Fruit fly (Drosophila melanogaster): Measurements from ENCODE around the gene snz.
A peak's percentile ranks its signal among the peaks of the same experiment; 100 is the strongest.

snz gene

DNA sequence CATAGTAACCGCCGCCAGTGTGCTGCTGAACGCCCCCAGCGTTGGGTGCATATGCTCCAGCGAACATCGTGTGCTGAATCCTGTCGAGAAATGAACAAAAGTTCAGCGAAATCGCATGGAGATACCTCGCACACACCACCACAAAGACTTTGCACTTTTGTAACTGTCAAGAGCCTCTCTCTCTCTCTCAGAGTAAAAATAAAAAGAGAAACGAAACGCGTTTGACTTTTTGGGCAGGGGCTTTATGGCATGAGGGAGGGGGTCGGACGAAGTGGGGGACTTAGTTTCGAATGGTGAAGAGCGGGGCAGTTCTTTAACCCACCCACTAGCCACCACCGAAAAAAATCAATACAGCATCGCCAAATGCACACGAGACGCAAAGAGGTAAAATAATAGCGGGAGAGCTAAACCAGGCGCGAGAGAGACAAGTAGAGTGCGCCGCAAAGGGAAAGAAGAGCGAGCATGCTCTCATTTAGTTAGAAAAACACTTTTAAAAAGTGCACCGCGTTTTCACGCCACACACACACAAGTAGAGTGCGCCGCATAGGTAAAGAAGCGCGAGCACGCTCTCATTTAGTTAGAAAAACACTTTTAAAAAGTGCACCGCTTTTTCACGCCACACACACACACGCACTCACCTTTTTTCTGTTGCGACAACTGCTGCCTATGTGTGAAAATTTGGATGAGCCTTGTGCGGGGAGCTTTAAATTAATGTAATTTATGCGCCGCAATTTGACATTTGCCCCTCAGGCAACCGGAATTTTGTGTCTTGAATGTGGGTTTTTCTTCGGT lies 18.5 kb downstream of the snz start:
- TF ChIP-seq CG6276 (GFP tag; optimal IDR thresholded peaks at IDR 0.05) = peak; percentile 38
- no peak for TF ChIP-seq Hr38 (GFP tag; optimal IDR thresholded peaks at IDR 0.05)
- TF ChIP-seq ss (GFP tag; optimal IDR thresholded peaks at IDR 0.05) = peak; percentile 23 to 62
- peak; percentile 45 for TF ChIP-seq CG6808 (GFP tag; optimal IDR thresholded peaks at IDR 0.05)
- no peak for TF ChIP-seq CG6163 (GFP tag; IDR thresholded peaks at IDR 0.05)
- no peak for TF ChIP-seq Sox14 (GFP tag; optimal IDR thresholded peaks at IDR 0.05)
- peak; percentile 47; the same call in 1 of the 3 replicates for TF ChIP-seq eg (GFP tag; IDR thresholded peaks at IDR 0.05)
- no peak for TF ChIP-seq fd85E (GFP tag; optimal IDR thresholded peaks at IDR 0.05)
- no peak for TF ChIP-seq CG1621 (tag; optimal IDR thresholded peaks at IDR 0.05)
- no peak for TF ChIP-seq Lpt (GFP tag; optimal IDR thresholded peaks at IDR 0.05)
- TF ChIP-seq dsx (GFP tag; optimal IDR thresholded peaks at IDR 0.05; ENCODE audit: poor library complexity, severe bottlenecking) = peak; percentile 14
- no peak for TF ChIP-seq Hr4 (GFP tag; optimal IDR thresholded peaks at IDR 0.05)
- no peak for TF ChIP-seq salr (GFP tag; optimal IDR thresholded peaks at IDR 0.05)
- TF ChIP-seq CG6792 (GFP tag; optimal IDR thresholded peaks at IDR 0.05) = no peak
- TF ChIP-seq CG15336 (GFP tag; IDR thresholded peaks at IDR 0.05) = peak; percentile 27; the same call in 1 of the 2 replicates
- no peak for TF ChIP-seq Sox15 (GFP tag; optimal IDR thresholded peaks at IDR 0.05)
- peak; percentile 70 for TF ChIP-seq svp (GFP tag)
- TF ChIP-seq Met (GFP tag; optimal IDR thresholded peaks at IDR 0.05) = no peak
- no peak for TF ChIP-seq cyc (GFP tag; optimal IDR thresholded peaks at IDR 0.05)
- TF ChIP-seq CG11762 (GFP tag; optimal IDR thresholded peaks at IDR 0.05; ENCODE audit: insufficient read depth) = no peak
- no peak for TF ChIP-seq CG3032 (tag; optimal IDR thresholded peaks at IDR 0.05)
- no peak for TF ChIP-seq Hr39 (GFP tag; optimal IDR thresholded peaks at IDR 0.05)
- no peak; the same call in 1 of the 3 replicates for TF ChIP-seq CG8119 (GFP tag; IDR thresholded peaks at IDR 0.05)
- no peak for TF ChIP-seq Eip75B (GFP tag; optimal IDR thresholded peaks at IDR 0.05)
- TF ChIP-seq CG8632 (GFP tag; optimal IDR thresholded peaks at IDR 0.05) = no peak
- no peak for TF ChIP-seq net (GFP tag; optimal IDR thresholded peaks at IDR 0.05)
- no peak for TF ChIP-seq vri (GFP tag; optimal IDR thresholded peaks at IDR 0.05)
- TF ChIP-seq Eip93F (GFP tag; optimal IDR thresholded peaks at IDR 0.05) = no peak
- no peak for TF ChIP-seq Sox102F (GFP tag; optimal IDR thresholded peaks at IDR 0.05)
- no peak for TF ChIP-seq CG8319 (GFP tag; optimal IDR thresholded peaks at IDR 0.05)
- no peak for TF ChIP-seq lz (GFP tag; optimal IDR thresholded peaks at IDR 0.05)
- TF ChIP-seq pdm3 (GFP tag; optimal IDR thresholded peaks at IDR 0.05) = no peak
- TF ChIP-seq CG10631 (GFP tag; optimal IDR thresholded peaks at IDR 0.05) = no peak
- TF ChIP-seq CG34406 (GFP tag; optimal IDR thresholded peaks at IDR 0.05) = no peak
- no peak for TF ChIP-seq CG3919 (GFP tag; optimal IDR thresholded peaks at IDR 0.05)
- TF ChIP-seq Ets21C (GFP tag; optimal IDR thresholded peaks at IDR 0.05) = no peak
- TF ChIP-seq topi (GFP tag; optimal IDR thresholded peaks at IDR 0.05) = no peak
- TF ChIP-seq dac (GFP tag; optimal IDR thresholded peaks at IDR 0.05) = no peak
- TF ChIP-seq Blimp-1 (GFP tag; optimal IDR thresholded peaks at IDR 0.05) = no peak
- no peak for TF ChIP-seq acj6 (GFP tag; optimal IDR thresholded peaks at IDR 0.05)
- TF ChIP-seq CG11294 (GFP tag; IDR thresholded peaks at IDR 0.05) = no peak
- TF ChIP-seq achi (GFP tag; optimal IDR thresholded peaks at IDR 0.05) = no peak
- peak; percentile 67 for TF ChIP-seq Eip78C (GFP tag)
- TF ChIP-seq spab (GFP tag; optimal IDR thresholded peaks at IDR 0.05) = no peak
- no peak for TF ChIP-seq fd59A (GFP tag; optimal IDR thresholded peaks at IDR 0.05)
- no peak for TF ChIP-seq Gug (GFP tag; IDR thresholded peaks at IDR 0.05)
- TF ChIP-seq CG4318 (GFP tag; optimal IDR thresholded peaks at IDR 0.05) = no peak
- TF ChIP-seq Ets96B (tag; optimal IDR thresholded peaks at IDR 0.05) = no peak
- no peak for TF ChIP-seq CG10669 (GFP tag; optimal IDR thresholded peaks at IDR 0.05)
- TF ChIP-seq CG7368 (GFP tag; optimal IDR thresholded peaks at IDR 0.05) = no peak
- no peak for TF ChIP-seq CG9139 (GFP tag; optimal IDR thresholded peaks at IDR 0.05)

All from whole organism, prepupa.